Fruit fly (Drosophila melanogaster) whole organism, embryonic: ENCODE measurements around the gene CheB98a.

Experiments
- CrebB ChIP-seq: fragments of 200-800 bp; sonication (Bioruptor generic); optimal IDR thresholded peaks from 3 replicates; lab custom pipeline; 2018; ENCODE audit warnings: missing biosample characterization, mild to moderate bottlenecking, missing genetic modification characterization
- wek ChIP-seq: fragments of 200-800 bp; sonication (Bioruptor generic); optimal IDR thresholded peaks from 3 replicates; lab custom pipeline; 2018; ENCODE audit warnings: missing biosample characterization, mild to moderate bottlenecking, missing genetic modification characterization, moderate library complexity

DNA sequence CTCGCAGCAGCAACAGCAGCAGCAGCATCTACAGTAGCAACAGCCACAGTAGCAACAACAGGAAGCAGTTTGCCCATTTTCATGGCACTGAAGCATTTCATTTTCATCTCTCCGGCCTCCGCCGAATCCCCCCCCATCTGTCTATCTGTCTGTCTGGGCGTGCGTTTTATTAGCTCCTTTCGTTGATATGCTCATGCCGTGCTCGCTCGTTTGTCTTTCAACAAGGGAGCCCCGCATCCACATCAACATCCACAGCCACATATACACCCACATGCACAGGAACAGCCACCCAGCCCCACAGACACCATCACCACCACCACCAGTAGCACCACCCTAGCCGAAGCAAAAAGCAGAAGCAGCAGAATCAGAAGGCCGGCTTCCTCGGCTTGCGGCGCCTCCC, 45.0 kb downstream of the CheB98a start:
- TF ChIP-seq CrebB (tag; lab: Kevin White, UChicago) (no peak), wek (GFP tag; lab: Kevin White, UChicago) (no peak)
